Worm (Caenorhabditis elegans): ENCODE data around the gene C08F8.2.
A peak's percentile ranks its signal among the peaks of the same experiment; 100 is the strongest.

C08F8.2 gene

DNA sequence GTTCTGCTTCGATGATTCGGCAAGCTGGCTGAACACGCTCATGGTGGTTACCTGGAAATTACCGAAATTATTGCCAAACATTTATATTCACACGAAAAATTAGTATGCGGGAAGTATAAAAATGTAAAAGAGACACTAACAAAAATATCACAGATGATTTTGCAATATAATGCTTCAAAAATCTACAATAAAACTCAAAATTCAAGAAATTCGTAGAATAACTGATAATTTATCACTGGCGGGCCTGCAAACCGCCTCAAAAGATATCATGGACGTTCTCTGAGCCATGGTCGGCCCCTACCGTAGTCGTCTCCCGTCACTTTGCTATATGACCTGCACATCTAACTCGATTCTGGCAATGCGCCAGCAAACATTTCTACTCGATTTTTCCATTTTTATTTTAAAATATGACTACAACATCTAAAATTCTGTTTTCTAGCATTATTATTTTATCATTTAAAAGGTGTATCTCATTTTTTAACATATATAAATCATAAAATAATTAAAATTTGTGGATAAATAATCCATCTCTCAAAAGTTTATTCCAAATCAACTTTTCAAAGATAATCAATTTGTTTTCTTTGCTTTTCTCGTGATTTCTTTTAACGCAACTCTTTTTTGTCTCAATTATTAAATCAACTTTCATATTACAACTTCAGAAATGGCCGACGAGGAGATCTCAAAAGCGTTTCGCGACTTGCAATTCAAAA, 1.2 kb upstream of the C08F8.2 start, which contains the start of the genes F01G4.6 and pfd-1 (continued):
- no peak for TF ChIP-seq ztf-16 (tag; optimal IDR thresholded peaks at IDR 0.05)
- no peak for TF ChIP-seq hlh-6 (tag; optimal IDR thresholded peaks at IDR 0.05)
- peak; percentile 11 for TF ChIP-seq F13H6.1 (tag; optimal IDR thresholded peaks at IDR 0.05)
- TF ChIP-seq ahr-1 (tag; optimal IDR thresholded peaks at IDR 0.05), result no peak
- no peak for TF ChIP-seq lim-6 (tag; optimal IDR thresholded peaks at IDR 0.05)
- TF ChIP-seq C38D4.7 (GFP tag; optimal IDR thresholded peaks at IDR 0.05), result no peak
- no peak for TF ChIP-seq K09A11.1 (tag; optimal IDR thresholded peaks at IDR 0.05; ENCODE audit: insufficient read depth)
- no peak for TF ChIP-seq K02D7.2 (tag; optimal IDR thresholded peaks at IDR 0.05)
- TF ChIP-seq dmd-4 (tag; optimal IDR thresholded peaks at IDR 0.05; ENCODE audit: borderline replicate concordance), result no peak
- TF ChIP-seq fax-1 (tag; optimal IDR thresholded peaks at IDR 0.05), result no peak

DNA sequence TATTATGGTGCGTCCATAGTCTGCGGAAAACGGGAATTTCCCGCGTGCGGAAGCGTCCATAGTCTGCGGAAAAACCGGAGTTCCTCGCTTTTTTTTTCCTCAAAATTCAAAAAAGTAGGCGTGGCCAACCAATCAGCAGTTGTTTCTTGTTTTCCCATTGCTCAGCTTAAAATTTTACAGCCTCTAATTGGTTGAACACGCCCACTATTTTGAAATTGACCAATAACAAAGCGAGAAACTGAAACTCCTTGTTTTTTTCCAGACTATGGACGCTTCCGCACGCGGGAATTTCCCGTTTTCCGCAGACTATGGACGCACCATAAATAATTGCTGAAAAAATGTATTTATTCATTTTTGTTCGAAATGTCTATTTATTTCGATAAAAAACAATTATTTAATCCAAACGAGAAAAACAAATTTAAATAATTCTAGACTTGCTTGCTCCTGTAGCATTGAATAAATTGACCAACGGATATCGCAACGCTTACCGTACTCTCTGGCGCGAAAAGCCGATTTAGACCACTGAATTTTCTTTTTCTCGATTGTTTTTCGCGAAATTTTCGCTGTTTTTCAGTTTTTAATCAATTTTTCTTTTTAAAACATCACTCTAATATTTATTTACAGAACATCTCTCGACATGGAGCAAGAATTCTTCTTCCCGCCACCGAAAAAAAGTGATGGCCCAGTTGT, 3.8 kb downstream of the C08F8.2 start, which contains the start of gene C08F8.3:
Gene C08F8.3, plus strand, starts transcription at position 620 of the 690 bp plus-strand sequence.
- peak; percentile 37 for TF ChIP-seq nfya-1 (tag; optimal IDR thresholded peaks at IDR 0.05)

DNA sequence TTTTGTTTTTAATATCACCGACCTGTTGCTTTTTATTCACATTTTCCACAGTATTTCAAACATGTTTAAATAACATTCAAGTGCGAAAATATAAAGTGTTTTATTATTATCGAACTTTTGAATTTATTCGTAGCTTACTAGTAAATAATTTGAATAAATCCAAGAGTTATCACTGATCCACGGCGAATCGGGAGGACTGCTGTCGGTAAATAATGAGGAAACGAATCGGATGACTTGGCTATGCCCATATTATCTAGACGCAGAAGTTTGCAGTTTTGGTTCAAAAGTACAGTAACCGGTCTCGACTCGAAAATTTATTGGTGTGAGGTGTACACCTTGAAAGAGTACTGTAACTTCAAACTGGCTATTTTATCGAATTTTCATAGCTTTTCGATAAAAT, 5.7 kb downstream of the C08F8.2 start:
- TF ChIP-seq ceh-19 (GFP tag; optimal IDR thresholded peaks at IDR 0.05), result no peak
- TF ChIP-seq sox-2 (GFP tag; IDR thresholded peaks at IDR 0.05), result no peak
- TF ChIP-seq pha-2 (tag; optimal IDR thresholded peaks at IDR 0.05), result no peak
- TF ChIP-seq ceh-14 (tag; optimal IDR thresholded peaks at IDR 0.05), result no peak
- no peak for TF ChIP-seq fkh-6 (tag; optimal IDR thresholded peaks at IDR 0.05)
- no peak for TF ChIP-seq hlh-13 (GFP tag; optimal IDR thresholded peaks at IDR 0.05)
- no peak for TF ChIP-seq syd-9 (tag; optimal IDR thresholded peaks at IDR 0.05)
- no peak for TF ChIP-seq nhr-232 (tag; optimal IDR thresholded peaks at IDR 0.05)
- no peak for TF ChIP-seq ref-2 (tag; optimal IDR thresholded peaks at IDR 0.05)

DNA sequence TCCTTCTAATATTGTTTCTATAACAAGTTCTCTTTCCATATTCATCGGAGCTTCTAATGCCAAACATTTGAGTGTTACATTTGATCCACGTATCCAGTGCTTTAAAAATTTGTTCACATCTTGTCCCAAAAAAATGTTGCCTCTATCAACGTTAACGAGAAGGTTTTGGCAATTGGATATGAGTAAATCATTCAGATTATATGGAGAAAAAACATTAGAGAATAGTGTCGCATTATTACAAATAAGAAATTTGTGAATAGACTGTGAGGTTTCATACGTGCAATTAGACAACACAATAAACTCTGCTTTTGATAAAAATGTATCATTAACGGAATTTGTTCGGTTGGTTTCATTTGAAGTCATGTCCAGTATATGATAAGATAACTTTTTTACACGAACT, 9.1 kb downstream of the C08F8.2 start, which contains the start of gene mboa-4:
Gene mboa-4, minus strand, starts transcription at position 101 of the 400 bp plus-strand sequence.
- no peak for TF ChIP-seq ceh-2 (tag; optimal IDR thresholded peaks at IDR 0.05)
- no peak for TF ChIP-seq ceh-24 (tag; optimal IDR thresholded peaks at IDR 0.05)
- TF ChIP-seq lin-11 (tag; optimal IDR thresholded peaks at IDR 0.05), result no peak
- no peak for TF ChIP-seq fax-1 (tag; optimal IDR thresholded peaks at IDR 0.05)

DNA sequence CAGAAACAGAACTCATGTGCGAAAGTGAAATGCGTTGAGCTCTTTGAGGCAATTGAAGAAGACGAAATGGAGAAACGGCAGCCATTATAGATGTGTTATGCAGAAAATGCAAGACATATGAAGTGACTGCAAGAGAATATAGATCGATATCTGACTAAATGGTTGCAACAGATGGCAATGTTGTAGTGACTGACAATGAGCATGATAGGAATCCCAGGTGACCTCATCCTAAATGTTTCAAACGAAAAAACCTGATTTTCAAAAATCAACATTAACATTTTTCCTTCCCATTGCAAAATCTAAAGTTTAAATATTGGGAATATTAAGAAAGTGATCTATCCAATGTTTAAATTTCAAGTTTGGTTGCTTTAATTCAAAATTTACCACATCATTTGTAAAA, 9.9 kb downstream of the C08F8.2 start, which contains the start of gene C08F8.15:
Gene C08F8.15, minus strand, starts transcription at position 101 of the 400 bp plus-strand sequence.
- no peak for TF ChIP-seq unc-42 (tag; optimal IDR thresholded peaks at IDR 0.05)

DNA sequence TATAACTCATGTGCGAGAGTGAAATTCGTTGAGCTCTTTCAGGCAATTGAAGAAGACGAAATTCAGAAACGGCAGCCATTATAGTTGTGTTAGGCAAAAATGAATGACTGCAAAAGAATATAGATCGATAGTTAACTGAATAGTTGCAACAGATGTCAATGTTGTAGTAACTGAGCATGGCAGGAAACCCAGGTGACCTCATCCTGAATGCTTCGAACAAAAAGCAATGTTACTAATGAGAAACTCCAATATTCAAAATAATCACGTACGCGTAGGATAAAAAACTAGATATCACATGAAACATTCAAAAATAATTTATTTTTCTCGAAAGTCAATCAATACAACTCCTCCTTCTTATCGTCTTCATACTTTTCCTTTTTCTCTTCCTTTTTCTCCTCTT, 11.7 kb downstream of the C08F8.2 start, which contains the start of gene fbxb-9:
Gene fbxb-9, minus strand, starts transcription at position 101 of the 400 bp plus-strand sequence.
- TF ChIP-seq ztf-16 (tag; optimal IDR thresholded peaks at IDR 0.05) (no peak), nhr-232 (tag; optimal IDR thresholded peaks at IDR 0.05) (no peak), hlh-13 (GFP tag; optimal IDR thresholded peaks at IDR 0.05) (no peak), K09A11.1 (tag; optimal IDR thresholded peaks at IDR 0.05; ENCODE audit: insufficient read depth) (no peak), nfya-1 (tag; optimal IDR thresholded peaks at IDR 0.05) (no peak), unc-42 (tag; optimal IDR thresholded peaks at IDR 0.05) (no peak), sox-2 (GFP tag; IDR thresholded peaks at IDR 0.05) (no peak), odd-2 (tag; optimal IDR thresholded peaks at IDR 0.05) (no peak), ceh-6 (GFP tag; optimal IDR thresholded peaks at IDR 0.05) (no peak), pha-4 (tag; optimal IDR thresholded peaks at IDR 0.05) (no peak), dve-1 (tag; optimal IDR thresholded peaks at IDR 0.05) (no peak), ceh-24 (tag; optimal IDR thresholded peaks at IDR 0.05) (no peak), tbx-7 (tag; optimal IDR thresholded peaks at IDR 0.05) (no peak), unc-55 (GFP tag; optimal IDR thresholded peaks at IDR 0.05) (no peak), ceh-9 (tag; optimal IDR thresholded peaks at IDR 0.05) (no peak)

Measured in whole organism, late embryonic.